Worm (Caenorhabditis elegans): ENCODE results near the gene ttbk-7.

DNA sequence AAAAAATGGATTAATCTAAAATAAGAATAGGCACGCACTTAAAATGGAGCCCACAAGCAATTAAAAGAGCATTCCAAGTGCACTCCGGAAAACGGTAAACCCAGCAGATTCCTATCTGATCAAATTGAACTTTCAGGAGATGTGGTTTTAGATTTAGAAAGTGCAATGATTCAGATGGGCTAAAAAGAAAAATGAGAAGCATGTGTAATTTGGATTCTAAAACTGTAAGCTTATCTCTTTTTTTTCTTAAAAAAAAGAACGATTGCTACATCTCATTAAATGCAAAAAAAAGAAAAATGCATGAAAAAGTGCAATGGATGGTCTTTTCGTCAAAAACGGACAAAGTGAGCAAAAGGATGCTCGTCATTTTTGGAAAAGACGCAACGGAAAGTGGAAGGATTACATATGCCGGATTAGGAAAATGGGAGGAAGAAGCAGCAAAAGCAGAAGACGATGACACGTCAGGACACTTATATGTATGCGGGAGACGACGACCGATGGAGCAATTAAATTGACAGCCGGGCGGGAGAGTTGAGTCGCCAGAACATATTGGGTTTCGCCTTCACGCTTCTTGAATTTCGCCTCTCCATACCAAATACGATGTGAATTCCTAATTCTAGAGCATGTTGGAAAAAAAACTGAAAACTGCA lies 3.0 kb upstream of the ttbk-7 start:
- TF ChIP-seq dao-5 (tag; optimal IDR thresholded peaks at IDR 0.05) (no peak), W03F9.2 (tag; optimal IDR thresholded peaks at IDR 0.05) (no peak)
